Worm (Caenorhabditis elegans) whole organism, young adult: ENCODE measurements around the gene hex-5.

ENCODE experiments used
- B0019.2 ChIP-seq: fragments of 200-800 bp; sonication (Bioruptor generic); conservative IDR thresholded peaks from 2 replicates; pipeline ENCODE4 v1.3.6; 2022; ENCODE audit warnings: missing genetic modification reagents, missing genetic modification characterization, missing compliant biosample characterization
- B0035.1 ChIP-seq: sonication (generic microtip); optimal IDR thresholded peaks from 2 replicates; lab custom pipeline; 2016; ENCODE audit warnings: missing genetic modification characterization, mild to moderate bottlenecking, missing compliant biosample characterization, missing genotype, missing genetic modification reagents
- B0336.3 ChIP-seq: fragments of 200-800 bp; sonication (Bioruptor generic); IDR thresholded peaks from 2 replicates; pipeline ENCODE4 v1.3.6; 2022; ENCODE audit warnings: missing genetic modification characterization, missing compliant biosample characterization
- C06A6.2 ChIP-seq: fragments of 200-800 bp; sonication (Bioruptor generic); conservative IDR thresholded peaks from 2 replicates; pipeline ENCODE4 v1.3.6; 2022; ENCODE audit warnings: missing genetic modification characterization, missing compliant biosample characterization
- C17E4.6 ChIP-seq: fragments of 200-800 bp; sonication (Bioruptor generic); IDR thresholded peaks from 2 replicates; pipeline ENCODE4 v1.3.6; 2022; ENCODE audit warnings: missing genetic modification reagents, missing genetic modification characterization, missing compliant biosample characterization
- F39B2.1 ChIP-seq: fragments of 200-800 bp; sonication (Bioruptor generic); IDR thresholded peaks from 2 replicates; pipeline ENCODE4 v1.3.6; 2022; ENCODE audit warnings: missing genetic modification reagents, missing genetic modification characterization, missing compliant biosample characterization
- F57C9.4 ChIP-seq: sonication (generic microtip); optimal IDR thresholded peaks from 2 replicates; lab custom pipeline; 2017; ENCODE audit warnings: mild to moderate bottlenecking, missing genetic modification characterization, missing compliant biosample characterization
- K12H6.12 ChIP-seq: fragments of 200-800 bp; sonication (Bioruptor generic); optimal IDR thresholded peaks from 2 replicates; lab custom pipeline; 2018; ENCODE audit warnings: mild to moderate bottlenecking, missing genetic modification characterization, missing compliant biosample characterization
- Y56A3A.18 ChIP-seq: fragments of 200-800 bp; sonication (Bioruptor generic); IDR thresholded peaks from 2 replicates; pipeline ENCODE4 v1.3.6; 2022; ENCODE audit warnings: missing genetic modification reagents, missing genetic modification characterization, missing compliant biosample characterization
- Y67H2A.10 ChIP-seq: fragments of 200-800 bp; sonication (Bioruptor generic); conservative IDR thresholded peaks from 2 replicates; pipeline ENCODE4 v1.3.6; 2022; ENCODE audit warnings: missing genetic modification reagents, missing genetic modification characterization, missing compliant biosample characterization
- Y79H2A.3 ChIP-seq: fragments of 200-800 bp; sonication (Bioruptor generic); conservative IDR thresholded peaks from 2 replicates; pipeline ENCODE4 v1.3.6; 2022; ENCODE audit warnings: missing genetic modification reagents, missing genetic modification characterization, missing compliant biosample characterization
- aptf-3 ChIP-seq: fragments of 200-800 bp; sonication (Bioruptor generic); IDR thresholded peaks from 2 replicates; pipeline ENCODE4 v1.3.6; 2022; ENCODE audit warnings: missing genetic modification characterization, missing compliant biosample characterization
- attf-5 ChIP-seq: fragments of 200-800 bp; sonication (Bioruptor generic); optimal IDR thresholded peaks from 2 replicates; lab custom pipeline; 2018; ENCODE audit warnings: mild to moderate bottlenecking, missing genetic modification characterization, missing compliant biosample characterization
- ceh-40 ChIP-seq: fragments of 200-800 bp; sonication (Bioruptor generic); IDR thresholded peaks from 2 replicates; pipeline ENCODE4 v1.3.6; 2022; ENCODE audit warnings: missing genetic modification characterization, missing compliant biosample characterization
- die-1 ChIP-seq: sonication (generic microtip); optimal IDR thresholded peaks from 2 replicates; lab custom pipeline; 2016; ENCODE audit warnings: missing genotype, mild to moderate bottlenecking, missing genetic modification characterization, missing compliant biosample characterization
- dpff-1 ChIP-seq: sonication (generic microtip); optimal IDR thresholded peaks from 2 replicates; lab custom pipeline; 2017; ENCODE audit warnings: mild to moderate bottlenecking, missing genetic modification characterization, missing compliant biosample characterization
- egl-44 ChIP-seq: fragments of 200-800 bp; sonication (Bioruptor generic); IDR thresholded peaks from 2 replicates; pipeline ENCODE4 v1.3.6; 2022; ENCODE audit warnings: missing genetic modification reagents, missing genetic modification characterization, missing compliant biosample characterization
- ets-4 ChIP-seq: fragments of 200-800 bp; sonication (Bioruptor generic); optimal IDR thresholded peaks from 2 replicates; lab custom pipeline; 2018; ENCODE audit warnings: mild to moderate bottlenecking, missing genetic modification characterization, missing compliant biosample characterization
- him-1 ChIP-seq: sonication (generic microtip); optimal IDR thresholded peaks from 2 replicates; lab custom pipeline; 2016; ENCODE audit warnings: missing genotype, missing genetic modification reagents, missing genetic modification characterization, missing compliant biosample characterization
- let-526 ChIP-seq: fragments of 200-800 bp; sonication (Bioruptor generic); IDR thresholded peaks from 2 replicates; pipeline ENCODE4 v1.3.6; 2022; ENCODE audit warnings: missing genetic modification reagents, missing genetic modification characterization, missing compliant biosample characterization
- lin-26 ChIP-seq: fragments of 200-800 bp; sonication (Bioruptor generic); IDR thresholded peaks from 2 replicates; pipeline ENCODE4 v1.3.6; 2022; ENCODE audit warnings: missing genetic modification reagents, missing genetic modification characterization, missing compliant biosample characterization
- lin-54 ChIP-seq: fragments of 200-800 bp; sonication (Bioruptor generic); optimal IDR thresholded peaks from 2 replicates; lab custom pipeline; 2018; ENCODE audit warnings: mild to moderate bottlenecking, missing genetic modification characterization, missing compliant biosample characterization
- mxl-1 ChIP-seq: sonication (generic microtip); optimal IDR thresholded peaks from 2 replicates; lab custom pipeline; 2016; ENCODE audit warnings: missing genetic modification characterization, missing compliant biosample characterization
- nfyb-1 ChIP-seq: fragments of 200-800 bp; sonication (Bioruptor generic); IDR thresholded peaks from 2 replicates; pipeline ENCODE4 v1.3.6; 2022; ENCODE audit warnings: missing genetic modification reagents, missing genetic modification characterization, missing compliant biosample characterization
- nhr-27 ChIP-seq: fragments of 200-800 bp; sonication (Bioruptor generic); optimal IDR thresholded peaks from 2 replicates; lab custom pipeline; 2018; ENCODE audit warnings: mild to moderate bottlenecking, missing genetic modification characterization, moderate library complexity, missing compliant biosample characterization
- nhr-80 ChIP-seq: sonication (generic microtip); optimal IDR thresholded peaks from 2 replicates; lab custom pipeline; 2016; ENCODE audit warnings: missing genetic modification characterization, missing compliant biosample characterization
- pha-4 ChIP-seq: fragments of 150-350 bp; sonication (generic microtip); optimal IDR thresholded peaks from 2 replicates; lab custom pipeline; 2014; ENCODE audit warnings: missing biosample characterization, missing genetic modification reagents, missing genetic modification characterization
- rpc-1 ChIP-seq, 2 experiments: fragments of 150-350 bp in 1 of 2; sonication (generic microtip) in 1 of 2; optimal IDR thresholded peaks; 2 replicates each; lab custom pipeline; 2014 to 2018; ENCODE audit warnings: missing biosample characterization in 1 of 2, missing genetic modification characterization in 1 of 2, missing genetic modification reagents in 1 of 2, missing genotype in 1 of 2
- sdz-38 ChIP-seq: sonication (generic microtip); optimal IDR thresholded peaks from 2 replicates; lab custom pipeline; 2016; ENCODE audit warnings: missing genotype, missing genetic modification characterization, missing compliant biosample characterization
- snpc-1.1 ChIP-seq: sonication (generic microtip); optimal IDR thresholded peaks from 2 replicates; lab custom pipeline; 2017; ENCODE audit warnings: missing genetic modification characterization, mild to moderate bottlenecking, missing compliant biosample characterization, antibody characterized with exemption, moderate library complexity, missing genotype, missing genetic modification reagents; ENCODE audit not compliant: insufficient read depth
- snpc-3.4 ChIP-seq: sonication (generic microtip); optimal IDR thresholded peaks from 2 replicates; lab custom pipeline; 2017; ENCODE audit warnings: missing genetic modification characterization, mild to moderate bottlenecking, missing compliant biosample characterization, antibody characterized with exemption, moderate library complexity, missing genotype, missing genetic modification reagents
- snpc-4 ChIP-seq, 5 experiments: fragments of 150-350 bp in 1 of 5; sonication (generic microtip) in 4 of 5; optimal IDR thresholded peaks; 2 replicates each; lab custom pipeline; 2014 to 2018; ENCODE audit warnings: missing genetic modification characterization in 5 of 5, missing biosample characterization in 3 of 5, antibody characterized with exemption in 2 of 5, mild to moderate bottlenecking in 2 of 5, missing compliant biosample characterization in 2 of 5, missing genotype in 2 of 5, moderate library complexity in 2 of 5, missing genetic modification reagents in 1 of 5
- tlf-1 ChIP-seq: fragments of 200-800 bp; sonication (Bioruptor generic); optimal IDR thresholded peaks from 2 replicates; lab custom pipeline; 2018; ENCODE audit warnings: mild to moderate bottlenecking, missing genetic modification characterization, missing compliant biosample characterization
- xnd-1 ChIP-seq: sonication (generic microtip); optimal IDR thresholded peaks from 2 replicates; lab custom pipeline; 2016; ENCODE audit warnings: missing genotype, missing genetic modification reagents, missing genetic modification characterization, missing compliant biosample characterization
- ztf-28 ChIP-seq: fragments of 200-800 bp; sonication (Bioruptor generic); IDR thresholded peaks from 2 replicates; pipeline ENCODE4 v1.3.6; 2022; ENCODE audit warnings: missing genetic modification reagents, missing genetic modification characterization, missing compliant biosample characterization

hex-5 gene

ce11 chrX:14897192-14897591 lies 7.9 kb downstream of the hex-5 start:
- TF ChIP-seq B0336.3 (no peak), snpc-1.1 (tag; lab: Kevin White, UChicago) (peak; percentile 76), F39B2.1 (GFP tag; lab: Robert Waterston, UW) (no peak), K12H6.12 (tag; lab: Kevin White, UChicago) (no peak), snpc-4 (GFP tag; optimal IDR thresholded peaks at IDR 0.05; lab: Kevin White, UChicago) (no peak), snpc-4 (tag; optimal IDR thresholded peaks at IDR 0.05; lab: Kevin White, UChicago) (peak in 2 of 4 experiments; percentile 85 to 89), let-526 (GFP tag; lab: Robert Waterston, UW) (no peak), pha-4 (tag; lab: Kevin White, UChicago) (no peak), nhr-80 (tag; lab: Kevin White, UChicago) (no peak), lin-26 (no peak), Y67H2A.10 (GFP tag; lab: Robert Waterston, UW) (no peak)

- TF ChIP-seq rpc-1 (optimal IDR thresholded peaks at IDR 0.05; lab: Kevin White, UChicago) (no peak), rpc-1 (tag; optimal IDR thresholded peaks at IDR 0.05; lab: Kevin White, UChicago) (no peak), C17E4.6 (GFP tag; lab: Robert Waterston, UW) (no peak), ztf-28 (GFP tag; lab: Robert Waterston, UW) (no peak), die-1 (tag; lab: Kevin White, UChicago) (no peak), lin-54 (GFP tag; lab: Kevin White, UChicago) (no peak), sdz-38 (tag; lab: Kevin White, UChicago) (no peak), dpff-1 (tag; lab: Kevin White, UChicago) (no peak), mxl-1 (tag; lab: Kevin White, UChicago) (no peak), nfyb-1 (GFP tag; lab: Robert Waterston, UW) (no peak), ets-4 (GFP tag; lab: Kevin White, UChicago) (no peak)
- TF ChIP-seq, all 124 proteins: peak for 0
These were observed 10.2 kb downstream of the hex-5 start, which contains the start of gene nac-1 for ce11 chrX:14894845-14895244. nac-1 (plus strand) TSS chrX:14895145.

- TF ChIP-seq him-1 (no peak), egl-44 (GFP tag; lab: Robert Waterston, UW) (no peak)
- TF ChIP-seq, all 124 proteins: peak for 0
These were observed 10.7 kb downstream of the hex-5 start for ce11 chrX:14894380-14894779.

ce11 chrX:14888188-14888587 lies 16.9 kb downstream of the hex-5 start, which contains the start of gene daf-6:
daf-6 (plus strand) TSS chrX:14888488.
- TF ChIP-seq nhr-80 (tag; lab: Kevin White, UChicago) (no peak), xnd-1 (tag; lab: Kevin White, UChicago) (no peak), aptf-3 (no peak), ceh-40 (GFP tag; lab: Robert Waterston, UW) (no peak), B0035.1 (tag; lab: Kevin White, UChicago) (no peak), snpc-3.4 (tag; lab: Kevin White, UChicago) (no peak), B0019.2 (GFP tag; lab: Robert Waterston, UW) (no peak)
- TF ChIP-seq, all 124 proteins: peak for 0

- no peak for TF ChIP-seq Y56A3A.18 (GFP tag; lab: Robert Waterston, UW)
- no peak for TF ChIP-seq egl-44 (GFP tag; lab: Robert Waterston, UW)
- TF ChIP-seq F57C9.4 (tag; lab: Kevin White, UChicago), result no peak
- TF ChIP-seq ets-4 (GFP tag; lab: Kevin White, UChicago), result no peak
- no peak for TF ChIP-seq tlf-1
- TF ChIP-seq nhr-27 (tag; lab: Kevin White, UChicago), result no peak
- TF ChIP-seq attf-5 (GFP tag; lab: Kevin White, UChicago), result no peak
- TF ChIP-seq C06A6.2 (GFP tag; lab: Robert Waterston, UW), result no peak
- TF ChIP-seq Y79H2A.3 (GFP tag; lab: Robert Waterston, UW), result no peak
- TF ChIP-seq snpc-1.1 (tag; lab: Kevin White, UChicago), result no peak
These were observed 19.2 kb downstream of the hex-5 start for ce11 chrX:14885855-14886254.
